Fruit fly (Drosophila melanogaster) whole organism, prepupa: ENCODE results near the gene CG12003.

Experiments used
- Blimp-1 ChIP-seq: fragments of 200-800 bp; sonication (Bioruptor generic); optimal IDR thresholded peaks from 3 replicates; lab custom pipeline; 2017; ENCODE audit warnings: missing biosample characterization, missing genetic modification characterization, mild to moderate bottlenecking, moderate library complexity, missing genetic modification reagents
- CG10669 ChIP-seq: fragments of 200-800 bp; sonication (Bioruptor generic); optimal IDR thresholded peaks from 3 replicates; lab custom pipeline; 2018; ENCODE audit warnings: missing biosample characterization, mild to moderate bottlenecking, missing genetic modification characterization, moderate library complexity
- CG11294 ChIP-seq: fragments of 200-800 bp; sonication (Bioruptor generic); IDR thresholded peaks from 2 replicates; pipeline ENCODE4 v1.3.6; 2022; ENCODE audit warnings: missing biosample characterization, missing genetic modification characterization
- CG11762 ChIP-seq: fragments of 200-800 bp; sonication (Bioruptor generic); optimal IDR thresholded peaks from 3 replicates; lab custom pipeline; 2016; ENCODE audit warnings: missing biosample characterization, missing genetic modification characterization; ENCODE audit not compliant: insufficient read depth
- CG11902 ChIP-seq: fragments of 200-800 bp; sonication (Bioruptor generic); optimal IDR thresholded peaks from 3 replicates; lab custom pipeline; 2016; ENCODE audit warnings: missing biosample characterization, missing genetic modification characterization
- CG15336 ChIP-seq: fragments of 200-800 bp; sonication (Bioruptor generic); IDR thresholded peaks from 2 replicates; pipeline ENCODE4 v1.3.6; 2022; ENCODE audit warnings: missing biosample characterization, missing genetic modification characterization
- CG1621 ChIP-seq: fragments of 200-800 bp; sonication (Bioruptor generic); optimal IDR thresholded peaks from 3 replicates; lab custom pipeline; 2018; ENCODE audit warnings: missing biosample characterization, mild to moderate bottlenecking, missing genetic modification characterization
- CG16779 ChIP-seq: fragments of 200-800 bp; sonication (Bioruptor generic); optimal IDR thresholded peaks from 3 replicates; lab custom pipeline; 2017; ENCODE audit warnings: missing biosample characterization, mild to moderate bottlenecking, missing genetic modification characterization
- CG3032 ChIP-seq: fragments of 200-800 bp; optimal IDR thresholded peaks from 2 replicates; lab custom pipeline; 2019; ENCODE audit warnings: missing biosample characterization, mild to moderate bottlenecking, missing genetic modification characterization, moderate library complexity
- CG31627 ChIP-seq: fragments of 200-800 bp; sonication (Bioruptor generic); optimal IDR thresholded peaks from 3 replicates; lab custom pipeline; 2016; ENCODE audit warnings: missing biosample characterization, missing genetic modification characterization
- CG34406 ChIP-seq: fragments of 200-800 bp; sonication (Bioruptor generic); optimal IDR thresholded peaks from 3 replicates; lab custom pipeline; 2016; ENCODE audit warnings: missing biosample characterization, missing genetic modification characterization
- CG3919 ChIP-seq: fragments of 200-800 bp; sonication (Bioruptor generic); optimal IDR thresholded peaks from 3 replicates; lab custom pipeline; 2016; ENCODE audit warnings: missing biosample characterization, missing genetic modification characterization
- CG4318 ChIP-seq: fragments of 200-800 bp; sonication (Bioruptor generic); optimal IDR thresholded peaks from 3 replicates; lab custom pipeline; 2017; ENCODE audit warnings: missing biosample characterization, mild to moderate bottlenecking, missing genetic modification characterization
- CG6163 ChIP-seq: fragments of 200-800 bp; sonication (Bioruptor generic); IDR thresholded peaks from 3 replicates; pipeline ENCODE4 v1.3.6; 2022; ENCODE audit warnings: missing biosample characterization, missing genetic modification characterization
- CG6276 ChIP-seq: fragments of 200-800 bp; sonication (Bioruptor generic); optimal IDR thresholded peaks from 2 replicates; lab custom pipeline; 2017; ENCODE audit warnings: missing biosample characterization, mild to moderate bottlenecking, missing genetic modification characterization
- CG6792 ChIP-seq: fragments of 200-800 bp; sonication (Bioruptor generic); optimal IDR thresholded peaks from 3 replicates; lab custom pipeline; 2016; ENCODE audit warnings: missing biosample characterization, missing genetic modification characterization
- CG7368 ChIP-seq: fragments of 200-800 bp; sonication (Bioruptor generic); optimal IDR thresholded peaks from 3 replicates; lab custom pipeline; 2016; ENCODE audit warnings: missing biosample characterization, missing genetic modification characterization
- CG8119 ChIP-seq: fragments of 200-800 bp; sonication (Bioruptor generic); IDR thresholded peaks from 3 replicates; pipeline ENCODE4 v1.3.6; 2022; ENCODE audit warnings: missing biosample characterization, missing genetic modification characterization
- CG8319 ChIP-seq: fragments of 200-800 bp; sonication (Bioruptor generic); optimal IDR thresholded peaks from 3 replicates; lab custom pipeline; 2016; ENCODE audit warnings: missing biosample characterization, missing genetic modification characterization
- CG9139 ChIP-seq: fragments of 200-800 bp; sonication (Bioruptor generic); optimal IDR thresholded peaks from 3 replicates; lab custom pipeline; 2017; ENCODE audit warnings: missing biosample characterization, mild to moderate bottlenecking, missing genetic modification characterization
- Eip75B ChIP-seq: fragments of 200-800 bp; sonication (Bioruptor generic); optimal IDR thresholded peaks from 3 replicates; lab custom pipeline; 2016; ENCODE audit warnings: missing biosample characterization, missing genetic modification characterization
- Eip78C ChIP-seq: fragments of 200-800 bp; sonication (Bioruptor generic); peaks from one replicate; lab custom pipeline; 2016; ENCODE audit warnings: missing biosample characterization, missing genetic modification characterization
- Eip93F ChIP-seq: fragments of 200-800 bp; sonication (Bioruptor generic); optimal IDR thresholded peaks from 2 replicates; lab custom pipeline; 2016; ENCODE audit warnings: missing biosample characterization, mild to moderate bottlenecking, missing genetic modification characterization
- Ets21C ChIP-seq: fragments of 200-800 bp; sonication (Bioruptor generic); optimal IDR thresholded peaks from 3 replicates; lab custom pipeline; 2016; ENCODE audit warnings: missing biosample characterization, missing genetic modification characterization
- Gug ChIP-seq: fragments of 200-800 bp; sonication (Bioruptor generic); IDR thresholded peaks from 2 replicates; pipeline ENCODE4 v1.3.6; 2022; ENCODE audit warnings: missing biosample characterization, missing genetic modification characterization
- Hr39 ChIP-seq: fragments of 200-800 bp; sonication (Bioruptor generic); optimal IDR thresholded peaks from 2 replicates; lab custom pipeline; 2016; ENCODE audit warnings: missing biosample characterization, missing genetic modification characterization
- Hr4 ChIP-seq: fragments of 200-800 bp; sonication (Bioruptor generic); optimal IDR thresholded peaks from 3 replicates; lab custom pipeline; 2016; ENCODE audit warnings: missing biosample characterization, missing genetic modification characterization
- Lpt ChIP-seq: fragments of 200-800 bp; sonication (Bioruptor generic); optimal IDR thresholded peaks from 3 replicates; lab custom pipeline; 2016; ENCODE audit warnings: missing biosample characterization, missing genetic modification characterization
- Met ChIP-seq: fragments of 200-800 bp; sonication (Bioruptor generic); optimal IDR thresholded peaks from 3 replicates; lab custom pipeline; 2016; ENCODE audit warnings: missing biosample characterization, missing genetic modification characterization
- OdsH ChIP-seq: fragments of 200-800 bp; sonication (Bioruptor generic); optimal IDR thresholded peaks from 3 replicates; lab custom pipeline; 2016; ENCODE audit warnings: missing biosample characterization, missing genetic modification characterization
- Smox ChIP-seq: fragments of 200-800 bp; sonication (Bioruptor generic); optimal IDR thresholded peaks from 3 replicates; lab custom pipeline; 2016; ENCODE audit warnings: missing biosample characterization, missing genetic modification characterization
- Sox102F ChIP-seq: fragments of 200-800 bp; sonication (Bioruptor generic); optimal IDR thresholded peaks from 2 replicates; lab custom pipeline; 2016; ENCODE audit warnings: missing biosample characterization, mild to moderate bottlenecking, missing genetic modification characterization
- Sox14 ChIP-seq: fragments of 200-800 bp; sonication (Bioruptor generic); optimal IDR thresholded peaks from 3 replicates; lab custom pipeline; 2016; ENCODE audit warnings: missing biosample characterization, missing genetic modification characterization
- Sox15 ChIP-seq: fragments of 200-800 bp; sonication (Bioruptor generic); optimal IDR thresholded peaks from 3 replicates; lab custom pipeline; 2016; ENCODE audit warnings: missing biosample characterization, missing genetic modification characterization
- acj6 ChIP-seq: fragments of 200-800 bp; sonication (Bioruptor generic); optimal IDR thresholded peaks from 3 replicates; lab custom pipeline; 2016; ENCODE audit warnings: missing biosample characterization, missing genetic modification characterization
- cyc ChIP-seq: fragments of 200-800 bp; sonication (Bioruptor generic); optimal IDR thresholded peaks from 3 replicates; lab custom pipeline; 2016; ENCODE audit warnings: missing biosample characterization, missing genetic modification characterization
- dac ChIP-seq: fragments of 200-800 bp; sonication (Bioruptor generic); optimal IDR thresholded peaks from 2 replicates; lab custom pipeline; 2017; ENCODE audit warnings: missing biosample characterization, mild to moderate bottlenecking, missing genetic modification characterization
- dsx ChIP-seq: fragments of 200-800 bp; optimal IDR thresholded peaks from 3 replicates; lab custom pipeline; 2019; ENCODE audit warnings: missing biosample characterization, mild to moderate bottlenecking, missing genetic modification characterization, moderate library complexity; ENCODE audit not compliant: poor library complexity, severe bottlenecking
- eg ChIP-seq: fragments of 200-800 bp; sonication (Bioruptor generic); IDR thresholded peaks from 3 replicates; pipeline ENCODE4 v1.3.6; 2022; ENCODE audit warnings: missing biosample characterization, missing genetic modification characterization
- esn ChIP-seq: fragments of 200-800 bp; sonication (Bioruptor generic); optimal IDR thresholded peaks from 2 replicates; lab custom pipeline; 2016; ENCODE audit warnings: missing biosample characterization, mild to moderate bottlenecking, missing genetic modification characterization, moderate library complexity
- fd59A ChIP-seq: fragments of 200-800 bp; sonication (Bioruptor generic); optimal IDR thresholded peaks from 2 replicates; lab custom pipeline; 2017; ENCODE audit warnings: missing biosample characterization, mild to moderate bottlenecking, missing genetic modification characterization, missing genetic modification reagents
- fd85E ChIP-seq: fragments of 200-800 bp; sonication (Bioruptor generic); optimal IDR thresholded peaks from 3 replicates; lab custom pipeline; 2016; ENCODE audit warnings: missing biosample characterization, missing genetic modification characterization
- fkh ChIP-seq: fragments of 200-800 bp; sonication (Bioruptor generic); optimal IDR thresholded peaks from 3 replicates; lab custom pipeline; 2017; ENCODE audit warnings: missing biosample characterization, mild to moderate bottlenecking, missing genetic modification characterization, moderate library complexity
- lz ChIP-seq: fragments of 200-800 bp; sonication (Bioruptor generic); optimal IDR thresholded peaks from 3 replicates; lab custom pipeline; 2016; ENCODE audit warnings: missing biosample characterization, missing genetic modification characterization
- net ChIP-seq: fragments of 200-800 bp; sonication (Bioruptor generic); optimal IDR thresholded peaks from 3 replicates; lab custom pipeline; 2016; ENCODE audit warnings: missing biosample characterization, missing genetic modification characterization
- pdm3 ChIP-seq: fragments of 200-800 bp; sonication (Bioruptor generic); optimal IDR thresholded peaks from 3 replicates; lab custom pipeline; 2016; ENCODE audit warnings: missing biosample characterization, missing genetic modification characterization
- spab ChIP-seq: fragments of 200-800 bp; sonication (Bioruptor generic); optimal IDR thresholded peaks from 2 replicates; lab custom pipeline; 2017; ENCODE audit warnings: missing biosample characterization, mild to moderate bottlenecking, missing genetic modification characterization, missing genetic modification reagents
- ss ChIP-seq, 2 experiments: fragments of 200-800 bp; sonication (Bioruptor generic); optimal IDR thresholded peaks; 2 replicates in 1 of 2; 3 replicates in 1 of 2; lab custom pipeline; 2017 to 2018; ENCODE audit warnings: mild to moderate bottlenecking in 2 of 2, missing biosample characterization in 2 of 2, missing genetic modification characterization in 2 of 2, moderate library complexity in 1 of 2
- svp ChIP-seq: fragments of 200-800 bp; sonication (Bioruptor generic); peaks from one replicate; lab custom pipeline; 2016; ENCODE audit warnings: missing biosample characterization, missing genetic modification characterization
- topi ChIP-seq: fragments of 200-800 bp; sonication (Bioruptor generic); optimal IDR thresholded peaks from 3 replicates; lab custom pipeline; 2016; ENCODE audit warnings: missing biosample characterization, missing genetic modification characterization
- vri ChIP-seq: fragments of 200-800 bp; sonication (Bioruptor generic); optimal IDR thresholded peaks from 3 replicates; lab custom pipeline; 2016; ENCODE audit warnings: missing biosample characterization, mild to moderate bottlenecking, missing genetic modification characterization

Gene CG12003

dm6 chr3L:1569162-1569965 is 4.2 kb downstream of the CG12003 start, which contains the start of gene Tmep:
Gene Tmep, plus strand, starts transcription at chr3L:1569181.
- TF ChIP-seq dsx (GFP tag; lab: Kevin White, UChicago) (no peak), CG1621 (tag; lab: Kevin White, UChicago) (no peak), Blimp-1 (no peak), esn (no peak), acj6 (no peak), dac (no peak), CG3919 (GFP tag; lab: Kevin White, UChicago) (peak; percentile 15), Smox (GFP tag; lab: Kevin White, UChicago) (no peak), CG6163 (GFP tag; lab: Robert Waterston, UW) (no peak), CG31627 (GFP tag; lab: Kevin White, UChicago) (no peak), CG3032 (no peak), fd85E (GFP tag; lab: Kevin White, UChicago) (no peak), CG34406 (GFP tag; lab: Kevin White, UChicago) (no peak), Sox15 (no peak), net (no peak), pdm3 (no peak), Eip93F (GFP tag; lab: Kevin White, UChicago) (peak; percentile 10), fkh (GFP tag; lab: Kevin White, UChicago) (no peak), eg (GFP tag; lab: Robert Waterston, UW) (peak; percentile 2; the same call in 1 of the 3 replicates), Hr39 (GFP tag; lab: Kevin White, UChicago) (no peak), CG6792 (GFP tag; lab: Kevin White, UChicago) (no peak), cyc (GFP tag; lab: Kevin White, UChicago) (no peak), CG15336 (GFP tag; lab: Robert Waterston, UW) (no peak), ss (GFP tag; optimal IDR thresholded peaks at IDR 0.05; lab: Kevin White, UChicago) (peak in 1 of 2 experiments; percentile 22), CG6276 (no peak), CG4318 (no peak), CG11294 (GFP tag; lab: Robert Waterston, UW) (no peak), Ets21C (GFP tag; lab: Kevin White, UChicago) (no peak), OdsH (no peak), CG11762 (GFP tag; lab: Kevin White, UChicago) (no peak), Hr4 (no peak), topi (GFP tag; lab: Kevin White, UChicago) (peak; percentile 3), Eip78C (peak; percentile 57), CG8119 (no peak), lz (no peak), Eip75B (GFP tag; lab: Kevin White, UChicago) (no peak), Lpt (GFP tag; lab: Kevin White, UChicago) (no peak), Met (no peak), spab (no peak), CG7368 (GFP tag; lab: Kevin White, UChicago) (no peak), CG10669 (GFP tag; lab: Kevin White, UChicago) (no peak), fd59A (GFP tag; lab: Kevin White, UChicago) (no peak), Sox14 (GFP tag; lab: Kevin White, UChicago) (no peak), CG8319 (no peak), CG11902 (GFP tag; lab: Kevin White, UChicago) (no peak), vri (GFP tag; lab: Kevin White, UChicago) (peak; percentile 66), svp (peak; percentile 98), Gug (GFP tag; lab: Robert Waterston, UW) (no peak), CG9139 (no peak), Sox102F (GFP tag; lab: Kevin White, UChicago) (peak; percentile 28), CG16779 (no peak)
